Worm (Caenorhabditis elegans): ENCODE results near the gene F18E2.15.

- TF ChIP-seq tra-4 (tag; optimal IDR thresholded peaks at IDR 0.05) (no peak), pes-1 (GFP tag; IDR thresholded peaks at IDR 0.05) (no peak), ama-1 (optimal IDR thresholded peaks at IDR 0.05) (no peak), tbx-11 (GFP tag; IDR thresholded peaks at IDR 0.05) (no peak), hmg-4 (GFP tag; optimal IDR thresholded peaks at IDR 0.05) (no peak), flt-1 (GFP tag; IDR thresholded peaks at IDR 0.05) (no peak), B0310.2 (tag; optimal IDR thresholded peaks at IDR 0.05) (no peak), aly-1 (tag; optimal IDR thresholded peaks at IDR 0.05) (no peak), F13C5.2 (tag; optimal IDR thresholded peaks at IDR 0.05) (no peak), sea-1 (GFP tag; conservative IDR thresholded peaks at IDR 0.05) (no peak)
Observed at ce11 chrV:12743778-12744502, 16.9 kb downstream of the F18E2.15 start.

All from whole organism, early embryonic.